Fruit fly (Drosophila melanogaster) whole organism, adult: ENCODE results near the gene CG7135.

Experiments used
- CG11617 ChIP-seq: fragments of 200-800 bp; sonication (Bioruptor generic); optimal IDR thresholded peaks from 2 replicates; lab custom pipeline; 2017; ENCODE audit warnings: mild to moderate bottlenecking, missing biosample characterization, missing genetic modification reagents, missing genetic modification characterization
- CG12768 ChIP-seq: fragments of 200-800 bp; sonication (Bioruptor generic); optimal IDR thresholded peaks from 2 replicates; lab custom pipeline; 2017; ENCODE audit warnings: missing biosample characterization, missing genetic modification characterization, mild to moderate bottlenecking, moderate library complexity, missing genetic modification reagents
- CG14711 ChIP-seq: fragments of 200-800 bp; sonication (Bioruptor generic); optimal IDR thresholded peaks from 2 replicates; lab custom pipeline; 2018; ENCODE audit warnings: missing biosample characterization, mild to moderate bottlenecking, missing genetic modification characterization, moderate library complexity
- CG1620 ChIP-seq: fragments of 200-800 bp; sonication (Bioruptor generic); optimal IDR thresholded peaks from 2 replicates; lab custom pipeline; 2016; ENCODE audit warnings: missing biosample characterization, missing genetic modification characterization
- CG33017 ChIP-seq: fragments of 200-800 bp; sonication (Bioruptor generic); optimal IDR thresholded peaks from 2 replicates; lab custom pipeline; 2018; ENCODE audit warnings: missing biosample characterization, mild to moderate bottlenecking, missing genetic modification characterization, moderate library complexity
- CG5204 ChIP-seq: fragments of 200-800 bp; sonication (Bioruptor generic); optimal IDR thresholded peaks from 2 replicates; lab custom pipeline; 2016; ENCODE audit warnings: missing biosample characterization, missing genetic modification characterization
- CG7045 ChIP-seq: fragments of 200-800 bp; sonication (Bioruptor generic); optimal IDR thresholded peaks from 2 replicates; lab custom pipeline; 2017; ENCODE audit warnings: missing biosample characterization, mild to moderate bottlenecking, missing genetic modification characterization
- CG7101 ChIP-seq: fragments of 200-800 bp; sonication (Bioruptor generic); optimal IDR thresholded peaks from 2 replicates; lab custom pipeline; 2018; ENCODE audit warnings: missing biosample characterization, mild to moderate bottlenecking, missing genetic modification characterization, moderate library complexity
- Clk ChIP-seq: fragments of 200-800 bp; sonication (Bioruptor generic); optimal IDR thresholded peaks from 2 replicates; lab custom pipeline; 2017; ENCODE audit warnings: missing biosample characterization, missing genetic modification characterization
- Crg-1 ChIP-seq: fragments of 200-800 bp; sonication (Bioruptor generic); optimal IDR thresholded peaks from 2 replicates; lab custom pipeline; 2016; ENCODE audit warnings: missing biosample characterization, missing genetic modification characterization
- Hr96 ChIP-seq: fragments of 200-800 bp; sonication (Bioruptor generic); optimal IDR thresholded peaks from 2 replicates; lab custom pipeline; 2016; ENCODE audit warnings: missing biosample characterization, missing genetic modification characterization
- Mnt ChIP-seq: fragments of 200-800 bp; sonication (Bioruptor generic); optimal IDR thresholded peaks from 2 replicates; lab custom pipeline; 2016; ENCODE audit warnings: missing biosample characterization, mild to moderate bottlenecking, missing genetic modification characterization
- bab1 ChIP-seq: fragments of 200-800 bp; sonication (Bioruptor generic); optimal IDR thresholded peaks from 3 replicates; lab custom pipeline; 2019; ENCODE audit warnings: missing biosample characterization, mild to moderate bottlenecking, missing genetic modification characterization, moderate library complexity
- cic ChIP-seq: fragments of 200-800 bp; sonication (Bioruptor generic); optimal IDR thresholded peaks from 2 replicates; lab custom pipeline; 2017; ENCODE audit warnings: missing biosample characterization, mild to moderate bottlenecking, missing genetic modification characterization, moderate library complexity
- cnc ChIP-seq, 2 experiments: fragments of >200 bp; optimal IDR thresholded peaks; 2 replicates each; lab custom pipeline; 2017
- kay ChIP-seq: fragments of 200-800 bp; sonication (Bioruptor generic); peaks from one replicate; lab custom pipeline; 2016; ENCODE audit warnings: missing biosample characterization, missing genetic modification characterization, borderline replicate concordance
- ovo ChIP-seq: fragments of 200-800 bp; sonication (Bioruptor generic); optimal IDR thresholded peaks from 2 replicates; lab custom pipeline; 2016; ENCODE audit warnings: missing biosample characterization, missing genetic modification characterization
- pad ChIP-seq: fragments of 200-800 bp; sonication (Bioruptor generic); optimal IDR thresholded peaks from 3 replicates; lab custom pipeline; 2017; ENCODE audit warnings: missing biosample characterization, missing genetic modification characterization, mild to moderate bottlenecking, moderate library complexity, missing genetic modification reagents
- tj ChIP-seq: fragments of 200-800 bp; sonication (Bioruptor generic); optimal IDR thresholded peaks from 3 replicates; lab custom pipeline; 2017; ENCODE audit warnings: missing biosample characterization, mild to moderate bottlenecking, missing genetic modification characterization, moderate library complexity
- toe ChIP-seq: fragments of 200-800 bp; sonication (Bioruptor generic); optimal IDR thresholded peaks from 2 replicates; lab custom pipeline; 2016; ENCODE audit warnings: missing biosample characterization, missing genetic modification characterization

Gene CG7135

dm6 chrX:18103353-18103752 is at the start of gene CG7135:
Gene CG7135 (plus strand): TSS chrX:18103653.
- TF ChIP-seq bab1 = no peak
- TF ChIP-seq CG11617 (GFP tag; lab: Kevin White, UChicago) = no peak
- no peak for TF ChIP-seq toe (GFP tag; lab: Kevin White, UChicago)
- TF ChIP-seq CG5204 (GFP tag; lab: Kevin White, UChicago) = no peak
- no peak for TF ChIP-seq Mnt (GFP tag; lab: Kevin White, UChicago)
- TF ChIP-seq CG7045 (GFP tag; lab: Kevin White, UChicago) = no peak
- no peak for TF ChIP-seq CG1620

dm6 chrX:18057202-18057601 is 46.3 kb upstream of the CG7135 start:
- TF ChIP-seq CG12768 (GFP tag; lab: Kevin White, UChicago) = no peak
- TF ChIP-seq CG1620 = no peak
- TF ChIP-seq cnc (optimal IDR thresholded peaks at IDR 0.05; lab: Kevin White, UChicago) = no peak
- TF ChIP-seq tj (GFP tag; lab: Kevin White, UChicago) = no peak
- no peak for TF ChIP-seq CG14711 (tag; lab: Kevin White, UChicago)
- no peak for TF ChIP-seq bab1
- TF ChIP-seq toe (GFP tag; lab: Kevin White, UChicago) = no peak
- TF ChIP-seq CG7045 (GFP tag; lab: Kevin White, UChicago) = no peak
- no peak for TF ChIP-seq CG7101
- TF ChIP-seq Crg-1 (GFP tag; lab: Kevin White, UChicago) = no peak
- no peak for TF ChIP-seq Hr96 (GFP tag; lab: Kevin White, UChicago)
- no peak for TF ChIP-seq cic (GFP tag; lab: Kevin White, UChicago)
- no peak for TF ChIP-seq CG11617 (GFP tag; lab: Kevin White, UChicago)
- TF ChIP-seq kay (GFP tag; lab: Kevin White, UChicago) = no peak
- no peak for TF ChIP-seq Clk (GFP tag; lab: Kevin White, UChicago)
- no peak for TF ChIP-seq Mnt (GFP tag; lab: Kevin White, UChicago)
- no peak for TF ChIP-seq pad (GFP tag; lab: Kevin White, UChicago)
- TF ChIP-seq CG33017 = no peak

dm6 chrX:18058108-18058507 is 45.3 kb upstream of the CG7135 start:
- TF ChIP-seq bab1 = no peak
- no peak for TF ChIP-seq Hr96 (GFP tag; lab: Kevin White, UChicago)
- TF ChIP-seq CG5204 (GFP tag; lab: Kevin White, UChicago) = no peak
- TF ChIP-seq cic (GFP tag; lab: Kevin White, UChicago) = no peak
- no peak for TF ChIP-seq CG7101
- no peak for TF ChIP-seq Mnt (GFP tag; lab: Kevin White, UChicago)
- TF ChIP-seq CG14711 (tag; lab: Kevin White, UChicago) = no peak
- no peak for TF ChIP-seq pad (GFP tag; lab: Kevin White, UChicago)
- no peak for TF ChIP-seq kay (GFP tag; lab: Kevin White, UChicago)
- no peak for TF ChIP-seq CG12768 (GFP tag; lab: Kevin White, UChicago)
- no peak for TF ChIP-seq ovo (GFP tag; lab: Kevin White, UChicago)
- no peak for TF ChIP-seq Clk (GFP tag; lab: Kevin White, UChicago)
- no peak for TF ChIP-seq CG33017
- TF ChIP-seq Crg-1 (GFP tag; lab: Kevin White, UChicago) = no peak
- no peak for TF ChIP-seq toe (GFP tag; lab: Kevin White, UChicago)
- TF ChIP-seq CG7045 (GFP tag; lab: Kevin White, UChicago) = no peak
- TF ChIP-seq CG11617 (GFP tag; lab: Kevin White, UChicago) = no peak
- no peak for TF ChIP-seq cnc (optimal IDR thresholded peaks at IDR 0.05; lab: Kevin White, UChicago)

dm6 chrX:18063144-18063772 is 40.2 kb upstream of the CG7135 start, which contains the start of gene Sh:
Gene Sh (minus strand): TSS chrX:18063247.
- TF ChIP-seq ovo (GFP tag; lab: Kevin White, UChicago) (no peak), CG7045 (GFP tag; lab: Kevin White, UChicago) (no peak), CG14711 (tag; lab: Kevin White, UChicago) (no peak), kay (GFP tag; lab: Kevin White, UChicago) (no peak), toe (GFP tag; lab: Kevin White, UChicago) (no peak), bab1 (no peak), Crg-1 (GFP tag; lab: Kevin White, UChicago) (no peak), CG11617 (GFP tag; lab: Kevin White, UChicago) (no peak)

dm6 chrX:18064183-18064582 is 39.3 kb upstream of the CG7135 start, which contains the start of gene Dhc16F:
Gene Dhc16F (plus strand): TSS chrX:18064483.
- no peak for TF ChIP-seq tj (GFP tag; lab: Kevin White, UChicago)
- TF ChIP-seq kay (GFP tag; lab: Kevin White, UChicago) = no peak
- no peak for TF ChIP-seq Mnt (GFP tag; lab: Kevin White, UChicago)
- TF ChIP-seq bab1 = no peak
- no peak for TF ChIP-seq CG5204 (GFP tag; lab: Kevin White, UChicago)
- no peak for TF ChIP-seq Hr96 (GFP tag; lab: Kevin White, UChicago)
- TF ChIP-seq pad (GFP tag; lab: Kevin White, UChicago) = no peak
- TF ChIP-seq Clk (GFP tag; lab: Kevin White, UChicago) = no peak
- TF ChIP-seq toe (GFP tag; lab: Kevin White, UChicago) = no peak
- TF ChIP-seq cic (GFP tag; lab: Kevin White, UChicago) = no peak
- TF ChIP-seq CG7045 (GFP tag; lab: Kevin White, UChicago) = no peak
- TF ChIP-seq CG11617 (GFP tag; lab: Kevin White, UChicago) = no peak
- TF ChIP-seq CG14711 (tag; lab: Kevin White, UChicago) = no peak

- TF ChIP-seq cic (GFP tag; lab: Kevin White, UChicago) (no peak), tj (GFP tag; lab: Kevin White, UChicago) (no peak), cnc (optimal IDR thresholded peaks at IDR 0.05; lab: Kevin White, UChicago) (no peak)
These were observed 20.8 kb upstream of the CG7135 start for dm6 chrX:18082674-18083073.
